Fruit fly (Drosophila melanogaster): ENCODE results near the gene eyg.

Gene eyg

DNA sequence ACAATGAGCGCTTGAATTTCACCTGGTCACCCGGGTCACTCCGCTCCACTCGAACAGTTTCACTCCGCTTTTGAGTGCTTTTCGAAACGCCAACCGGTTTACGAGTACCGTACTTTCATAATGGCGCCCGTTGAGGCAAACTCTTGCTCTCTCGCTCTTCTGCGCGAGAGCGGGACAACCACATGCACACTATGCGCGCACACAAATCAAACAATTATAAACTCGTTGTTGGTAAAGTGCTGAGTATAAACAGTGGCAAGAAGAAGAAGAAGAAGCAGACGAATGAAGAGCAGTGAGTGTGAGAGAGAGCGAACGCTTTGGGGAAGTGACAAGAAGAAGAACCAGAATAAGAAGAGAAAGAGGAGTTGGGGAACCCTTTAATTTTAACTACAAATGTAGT lies at the start of gene eyg:
TSS of gene eyg (minus strand) at position 6 of the 400 bp plus-strand sequence.
- TF ChIP-seq br (GFP tag; optimal IDR thresholded peaks at IDR 0.05), result peak; percentile 6
- peak; percentile 95 for TF ChIP-seq Vsx2 (GFP tag; optimal IDR thresholded peaks at IDR 0.05; ENCODE audit: partially characterized antibody)
- no peak for TF ChIP-seq CrebA (GFP tag; optimal IDR thresholded peaks at IDR 0.05; ENCODE audit: borderline replicate concordance)
- TF ChIP-seq CG9705 (GFP tag; optimal IDR thresholded peaks at IDR 0.05), result no peak
- peak; percentile 84 for TF ChIP-seq psq (GFP tag; optimal IDR thresholded peaks at IDR 0.05)
- TF ChIP-seq dl (GFP tag; optimal IDR thresholded peaks at IDR 0.05; ENCODE audit: insufficient read depth in 1 of 2, partially characterized antibody in 2 of 2), result peak in 1 of 2 experiments; percentile 57
- peak; percentile 57 for TF ChIP-seq Hr83 (GFP tag; optimal IDR thresholded peaks at IDR 0.05; ENCODE audit: poor library complexity, severe bottlenecking)
- TF ChIP-seq jim (GFP tag; optimal IDR thresholded peaks at IDR 0.05), result no peak
- peak; percentile 23 for TF ChIP-seq Hnf4 (GFP tag; optimal IDR thresholded peaks at IDR 0.05)
- peak; percentile 1 for TF ChIP-seq fru (GFP tag; optimal IDR thresholded peaks at IDR 0.05)
- peak; percentile 15 for TF ChIP-seq brk (GFP tag; optimal IDR thresholded peaks at IDR 0.05)
- TF ChIP-seq h (GFP tag; optimal IDR thresholded peaks at IDR 0.05), result peak; percentile 46
- TF ChIP-seq Rel (GFP tag; optimal IDR thresholded peaks at IDR 0.05), result no peak
- peak; percentile 24 for TF ChIP-seq Rel (tag; optimal IDR thresholded peaks at IDR 0.05)
- peak; percentile 66 for TF ChIP-seq Dif (GFP tag; optimal IDR thresholded peaks at IDR 0.05; ENCODE audit: partially characterized antibody)

DNA sequence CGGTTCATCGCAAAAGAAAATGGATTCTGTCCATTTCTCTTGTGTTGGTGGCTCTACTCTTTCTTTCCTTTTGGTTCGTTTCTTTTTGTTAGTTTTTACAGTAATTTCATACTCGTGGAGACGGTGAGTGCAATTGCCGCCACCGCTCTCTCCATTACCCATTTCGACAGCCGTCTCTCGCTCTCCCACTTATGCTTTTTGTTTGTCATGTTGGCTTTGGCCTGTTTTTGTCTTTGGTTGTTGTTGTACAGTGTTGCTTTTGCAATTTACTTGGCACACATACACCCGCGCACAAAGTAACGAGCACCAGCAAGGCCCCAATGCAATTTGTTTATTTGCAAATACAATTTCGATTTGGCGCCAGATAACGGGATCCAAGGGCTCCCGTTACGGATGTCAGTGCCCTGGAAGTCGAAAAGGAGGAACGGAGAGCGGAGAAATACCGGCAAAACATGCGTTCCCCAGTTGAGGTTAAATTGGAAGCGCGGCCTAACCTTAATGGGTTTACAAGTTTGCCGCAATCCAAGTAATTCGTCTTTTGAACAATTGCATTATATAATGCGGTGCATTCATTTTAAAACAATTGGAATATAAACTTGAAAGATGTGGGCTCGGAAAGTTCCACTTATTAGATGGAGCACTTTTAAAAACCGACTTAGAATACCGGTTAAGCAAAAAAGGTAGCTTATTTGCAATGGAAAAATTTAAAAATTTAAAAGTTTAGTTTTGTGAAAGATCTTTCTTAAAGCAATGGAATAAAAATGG lies 48.1 kb upstream of the eyg start:
- TF ChIP-seq jim (GFP tag; optimal IDR thresholded peaks at IDR 0.05) (no peak), sage (GFP tag; optimal IDR thresholded peaks at IDR 0.05) (no peak), tai (GFP tag; optimal IDR thresholded peaks at IDR 0.05) (no peak), Dif (GFP tag; optimal IDR thresholded peaks at IDR 0.05; ENCODE audit: partially characterized antibody) (peak; percentile 30), usp (GFP tag; optimal IDR thresholded peaks at IDR 0.05) (no peak), Sp1 (GFP tag; optimal IDR thresholded peaks at IDR 0.05) (peak; percentile 32), fru (GFP tag; optimal IDR thresholded peaks at IDR 0.05) (peak; percentile 96), foxo (GFP tag; optimal IDR thresholded peaks at IDR 0.05) (no peak), Vsx2 (GFP tag; optimal IDR thresholded peaks at IDR 0.05; ENCODE audit: partially characterized antibody) (no peak), brk (GFP tag; optimal IDR thresholded peaks at IDR 0.05) (no peak), dl (GFP tag; optimal IDR thresholded peaks at IDR 0.05; ENCODE audit: insufficient read depth in 1 of 2, partially characterized antibody in 2 of 2) (peak in 1 of 2 experiments; percentile 1), Mio (GFP tag; optimal IDR thresholded peaks at IDR 0.05) (no peak), CG9705 (GFP tag; optimal IDR thresholded peaks at IDR 0.05) (no peak), woc (GFP tag; optimal IDR thresholded peaks at IDR 0.05) (no peak), Myc (optimal IDR thresholded peaks at IDR 0.05) (no peak), Dfd (GFP tag; optimal IDR thresholded peaks at IDR 0.05) (no peak), Hr78 (GFP tag; optimal IDR thresholded peaks at IDR 0.05) (no peak), CrebA (GFP tag; optimal IDR thresholded peaks at IDR 0.05; ENCODE audit: borderline replicate concordance) (no peak), CG32264 (GFP tag; optimal IDR thresholded peaks at IDR 0.05) (no peak), HLH106 (tag; optimal IDR thresholded peaks at IDR 0.05) (no peak), dsf (GFP tag; optimal IDR thresholded peaks at IDR 0.05; ENCODE audit: borderline replicate concordance) (no peak), Hr83 (GFP tag; optimal IDR thresholded peaks at IDR 0.05; ENCODE audit: poor library complexity, severe bottlenecking) (no peak), br (GFP tag; optimal IDR thresholded peaks at IDR 0.05) (no peak), GATAd (GFP tag; optimal IDR thresholded peaks at IDR 0.05) (no peak), Jra (GFP tag; optimal IDR thresholded peaks at IDR 0.05) (no peak), pan (optimal IDR thresholded peaks at IDR 0.05) (no peak), OdsH (GFP tag; optimal IDR thresholded peaks at IDR 0.05) (peak; percentile 24), N (GFP tag; optimal IDR thresholded peaks at IDR 0.05) (no peak), Hnf4 (GFP tag; optimal IDR thresholded peaks at IDR 0.05) (no peak), Rel (GFP tag; optimal IDR thresholded peaks at IDR 0.05) (no peak), Rel (tag; optimal IDR thresholded peaks at IDR 0.05) (no peak), h (GFP tag; optimal IDR thresholded peaks at IDR 0.05) (no peak), psq (GFP tag; optimal IDR thresholded peaks at IDR 0.05) (peak; percentile 3), sv (GFP tag; optimal IDR thresholded peaks at IDR 0.05) (no peak)

DNA sequence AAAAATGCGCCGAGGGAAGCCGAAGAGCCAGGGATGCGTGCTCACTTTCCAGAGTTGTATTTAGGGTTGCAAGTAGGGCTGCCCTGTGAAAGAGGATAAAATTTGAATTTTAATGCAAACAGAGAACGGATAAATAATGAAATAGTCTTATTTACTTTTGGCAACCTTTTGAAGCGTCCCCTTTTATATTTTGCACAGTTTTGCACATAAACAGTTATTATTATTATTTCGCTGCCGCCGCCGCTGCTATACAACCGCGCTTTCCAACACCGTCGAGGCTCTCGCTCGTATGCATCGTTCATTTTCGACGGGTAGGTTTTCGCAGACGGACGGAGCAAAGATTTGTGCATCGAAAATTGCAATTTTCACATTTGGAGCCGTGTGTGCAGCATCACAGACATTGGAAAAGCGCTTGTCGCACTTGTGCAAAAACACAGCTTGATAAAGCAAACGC lies 47.0 kb upstream of the eyg start, which contains the start of the genes sti and tral:
TSS of gene sti (minus strand) at position 54 of the 454 bp plus-strand sequence.
TSS of gene tral (plus strand) at position 298 of the 454 bp plus-strand sequence.
- peak; percentile 83 for TF ChIP-seq OdsH (GFP tag; optimal IDR thresholded peaks at IDR 0.05)
- TF ChIP-seq usp (GFP tag; optimal IDR thresholded peaks at IDR 0.05), result no peak
- no peak for TF ChIP-seq CrebA (GFP tag; optimal IDR thresholded peaks at IDR 0.05; ENCODE audit: borderline replicate concordance)
- TF ChIP-seq GATAd (GFP tag; optimal IDR thresholded peaks at IDR 0.05), result peak; percentile 74
- no peak for TF ChIP-seq N (GFP tag; optimal IDR thresholded peaks at IDR 0.05)
- peak; percentile 85 for TF ChIP-seq HLH106 (tag; optimal IDR thresholded peaks at IDR 0.05)
- peak; percentile 30 for TF ChIP-seq jim (GFP tag; optimal IDR thresholded peaks at IDR 0.05)
- TF ChIP-seq sv (GFP tag; optimal IDR thresholded peaks at IDR 0.05), result peak; percentile 93
- TF ChIP-seq Dif (GFP tag; optimal IDR thresholded peaks at IDR 0.05; ENCODE audit: partially characterized antibody), result no peak
- peak; percentile 68 for TF ChIP-seq dsf (GFP tag; optimal IDR thresholded peaks at IDR 0.05; ENCODE audit: borderline replicate concordance)
- TF ChIP-seq Hnf4 (GFP tag; optimal IDR thresholded peaks at IDR 0.05), result peak; percentile 94
- peak; percentile 90 for TF ChIP-seq ey (GFP tag; optimal IDR thresholded peaks at IDR 0.05)
- TF ChIP-seq psq (GFP tag; optimal IDR thresholded peaks at IDR 0.05), result peak; percentile 79
- peak; percentile 77 for TF ChIP-seq dmrt93B (GFP tag; optimal IDR thresholded peaks at IDR 0.05)
- peak; percentile 80 for TF ChIP-seq Sp1 (GFP tag; optimal IDR thresholded peaks at IDR 0.05)
- peak; percentile 58 for TF ChIP-seq woc (GFP tag; optimal IDR thresholded peaks at IDR 0.05)
- no peak for TF ChIP-seq dl (GFP tag; optimal IDR thresholded peaks at IDR 0.05; ENCODE audit: insufficient read depth in 1 of 2, partially characterized antibody in 2 of 2)
- TF ChIP-seq br (GFP tag; optimal IDR thresholded peaks at IDR 0.05), result peak; percentile 94
- no peak for TF ChIP-seq Vsx2 (GFP tag; optimal IDR thresholded peaks at IDR 0.05; ENCODE audit: partially characterized antibody)
- TF ChIP-seq lola (GFP tag; optimal IDR thresholded peaks at IDR 0.05), result no peak
- TF ChIP-seq fru (GFP tag; optimal IDR thresholded peaks at IDR 0.05), result peak; percentile 90
- peak; percentile 91 for TF ChIP-seq Jra (GFP tag; optimal IDR thresholded peaks at IDR 0.05)
- TF ChIP-seq brk (GFP tag; optimal IDR thresholded peaks at IDR 0.05), result no peak
- peak; percentile 72 for TF ChIP-seq Hr83 (GFP tag; optimal IDR thresholded peaks at IDR 0.05; ENCODE audit: poor library complexity, severe bottlenecking)
- TF ChIP-seq tai (GFP tag; optimal IDR thresholded peaks at IDR 0.05), result no peak
- peak; percentile 93 for TF ChIP-seq h (GFP tag; optimal IDR thresholded peaks at IDR 0.05)
- peak; percentile 86 for TF ChIP-seq CG9705 (GFP tag; optimal IDR thresholded peaks at IDR 0.05)
- TF ChIP-seq CG32264 (GFP tag; optimal IDR thresholded peaks at IDR 0.05), result peak; percentile 77
- peak; percentile 90 for TF ChIP-seq rgr (GFP tag; optimal IDR thresholded peaks at IDR 0.05)
- no peak for TF ChIP-seq sage (GFP tag; optimal IDR thresholded peaks at IDR 0.05)
